Worm (Caenorhabditis elegans): ENCODE data around the gene C35A5.5.

The C35A5.5 gene

ce11 chrV:10478097-10478828, 27.4 kb upstream of the C35A5.5 start, which contains the start of the genes crp-1 and Y32F6B.9:
TSS of gene crp-1 (plus strand) at chrV:10478564.
TSS of gene Y32F6B.9 (plus strand) at chrV:10478699.
- TF ChIP-seq flt-1 (GFP tag; IDR thresholded peaks at IDR 0.05) (no peak), cog-1 (tag; optimal IDR thresholded peaks at IDR 0.05) (no peak), ztf-29 (GFP tag; IDR thresholded peaks at IDR 0.05) (no peak), ztf-23 (GFP tag; IDR thresholded peaks at IDR 0.05) (no peak), med-1 (GFP tag; optimal IDR thresholded peaks at IDR 0.05; ENCODE audit: insufficient read depth) (no peak), T22C8.4 (GFP tag; IDR thresholded peaks at IDR 0.05) (no peak)

- TF ChIP-seq tab-1 (GFP tag; IDR thresholded peaks at IDR 0.05) (no peak), ref-1 (GFP tag; conservative IDR thresholded peaks at IDR 0.05) (no peak), med-1 (GFP tag; optimal IDR thresholded peaks at IDR 0.05; ENCODE audit: insufficient read depth) (no peak), cog-1 (tag; optimal IDR thresholded peaks at IDR 0.05) (no peak), klf-2 (GFP tag; conservative IDR thresholded peaks at IDR 0.05) (no peak)
Measured at ce11 chrV:10483995-10484394, 21.7 kb upstream of the C35A5.5 start.

ce11 chrV:10484640-10485039, 21.0 kb upstream of the C35A5.5 start, which contains the start of gene Y32F6B.1:
TSS of gene Y32F6B.1 (minus strand) at chrV:10484740.
- TF ChIP-seq ztf-29 (GFP tag; IDR thresholded peaks at IDR 0.05): no peak
- TF ChIP-seq med-1 (GFP tag; optimal IDR thresholded peaks at IDR 0.05; ENCODE audit: insufficient read depth): no peak
- TF ChIP-seq tab-1 (GFP tag; IDR thresholded peaks at IDR 0.05): no peak
- TF ChIP-seq ztf-23 (GFP tag; IDR thresholded peaks at IDR 0.05): no peak
- no peak for TF ChIP-seq ref-1 (GFP tag; conservative IDR thresholded peaks at IDR 0.05)
- TF ChIP-seq cog-1 (tag; optimal IDR thresholded peaks at IDR 0.05): no peak
- TF ChIP-seq flt-1 (GFP tag; IDR thresholded peaks at IDR 0.05): no peak
- no peak for TF ChIP-seq T22C8.4 (GFP tag; IDR thresholded peaks at IDR 0.05)
- no peak for TF ChIP-seq klf-2 (GFP tag; conservative IDR thresholded peaks at IDR 0.05)

- TF ChIP-seq ztf-29 (GFP tag; IDR thresholded peaks at IDR 0.05) (no peak), flt-1 (GFP tag; IDR thresholded peaks at IDR 0.05) (no peak), tab-1 (GFP tag; IDR thresholded peaks at IDR 0.05) (no peak), klf-2 (GFP tag; conservative IDR thresholded peaks at IDR 0.05) (no peak), ref-1 (GFP tag; conservative IDR thresholded peaks at IDR 0.05) (no peak), ztf-23 (GFP tag; IDR thresholded peaks at IDR 0.05) (no peak), med-1 (GFP tag; optimal IDR thresholded peaks at IDR 0.05; ENCODE audit: insufficient read depth) (no peak), cog-1 (tag; optimal IDR thresholded peaks at IDR 0.05) (no peak), T22C8.4 (GFP tag; IDR thresholded peaks at IDR 0.05) (no peak)
Measured at ce11 chrV:10485389-10485788, 20.3 kb upstream of the C35A5.5 start.

ce11 chrV:10489998-10490397, 15.7 kb upstream of the C35A5.5 start, which contains the start of gene ncx-5:
TSS of gene ncx-5 (minus strand) at chrV:10490098.
- TF ChIP-seq klf-2 (GFP tag; conservative IDR thresholded peaks at IDR 0.05) (no peak), ref-1 (GFP tag; conservative IDR thresholded peaks at IDR 0.05) (no peak), ztf-29 (GFP tag; IDR thresholded peaks at IDR 0.05) (no peak), ztf-23 (GFP tag; IDR thresholded peaks at IDR 0.05) (no peak), med-1 (GFP tag; optimal IDR thresholded peaks at IDR 0.05; ENCODE audit: insufficient read depth) (no peak), tab-1 (GFP tag; IDR thresholded peaks at IDR 0.05) (no peak), T22C8.4 (GFP tag; IDR thresholded peaks at IDR 0.05) (no peak), flt-1 (GFP tag; IDR thresholded peaks at IDR 0.05) (no peak), cog-1 (tag; optimal IDR thresholded peaks at IDR 0.05) (no peak)

- TF ChIP-seq cog-1 (tag; optimal IDR thresholded peaks at IDR 0.05): no peak
Measured at ce11 chrV:10491443-10491842, 14.2 kb upstream of the C35A5.5 start, which contains the start of gene aqp-5. TSS of gene aqp-5 (plus strand) at chrV:10491743.

- no peak for TF ChIP-seq ztf-23 (GFP tag; IDR thresholded peaks at IDR 0.05)
- no peak for TF ChIP-seq ztf-29 (GFP tag; IDR thresholded peaks at IDR 0.05)
- no peak for TF ChIP-seq flt-1 (GFP tag; IDR thresholded peaks at IDR 0.05)
- no peak for TF ChIP-seq T22C8.4 (GFP tag; IDR thresholded peaks at IDR 0.05)
- no peak for TF ChIP-seq med-1 (GFP tag; optimal IDR thresholded peaks at IDR 0.05; ENCODE audit: insufficient read depth)
- no peak for TF ChIP-seq ref-1 (GFP tag; conservative IDR thresholded peaks at IDR 0.05)
- TF ChIP-seq cog-1 (tag; optimal IDR thresholded peaks at IDR 0.05): no peak
- TF ChIP-seq klf-2 (GFP tag; conservative IDR thresholded peaks at IDR 0.05): no peak
- no peak for TF ChIP-seq tab-1 (GFP tag; IDR thresholded peaks at IDR 0.05)
Measured at ce11 chrV:10493150-10493549, 12.5 kb upstream of the C35A5.5 start, which contains the start of gene ugt-33. TSS of gene ugt-33 (plus strand) at chrV:10493409.

- TF ChIP-seq cog-1 (tag; optimal IDR thresholded peaks at IDR 0.05) (no peak), klf-2 (GFP tag; conservative IDR thresholded peaks at IDR 0.05) (no peak), med-1 (GFP tag; optimal IDR thresholded peaks at IDR 0.05; ENCODE audit: insufficient read depth) (no peak), ztf-23 (GFP tag; IDR thresholded peaks at IDR 0.05) (no peak), ref-1 (GFP tag; conservative IDR thresholded peaks at IDR 0.05) (no peak), tab-1 (GFP tag; IDR thresholded peaks at IDR 0.05) (no peak)
Measured at ce11 chrV:10496733-10497132, 8.9 kb upstream of the C35A5.5 start, which contains the start of gene C35A5.4. TSS of gene C35A5.4 (plus strand) at chrV:10497033.

ce11 chrV:10501295-10501694, 4.4 kb upstream of the C35A5.5 start, which contains the start of gene C35A5.3:
TSS of gene C35A5.3 (minus strand) at chrV:10501395.
- no peak for TF ChIP-seq klf-2 (GFP tag; conservative IDR thresholded peaks at IDR 0.05)
- TF ChIP-seq cog-1 (tag; optimal IDR thresholded peaks at IDR 0.05): no peak
- no peak for TF ChIP-seq T22C8.4 (GFP tag; IDR thresholded peaks at IDR 0.05)
- TF ChIP-seq ztf-29 (GFP tag; IDR thresholded peaks at IDR 0.05): no peak
- no peak for TF ChIP-seq tab-1 (GFP tag; IDR thresholded peaks at IDR 0.05)
- no peak for TF ChIP-seq med-1 (GFP tag; optimal IDR thresholded peaks at IDR 0.05; ENCODE audit: insufficient read depth)
- TF ChIP-seq ref-1 (GFP tag; conservative IDR thresholded peaks at IDR 0.05): no peak
- TF ChIP-seq ztf-23 (GFP tag; IDR thresholded peaks at IDR 0.05): no peak
- no peak for TF ChIP-seq flt-1 (GFP tag; IDR thresholded peaks at IDR 0.05)

- TF ChIP-seq T22C8.4 (GFP tag; IDR thresholded peaks at IDR 0.05) (no peak), cog-1 (tag; optimal IDR thresholded peaks at IDR 0.05) (no peak), tab-1 (GFP tag; IDR thresholded peaks at IDR 0.05) (no peak)
Measured at ce11 chrV:10503011-10503410, 2.6 kb upstream of the C35A5.5 start, which contains the start of gene C35A5.11. TSS of gene C35A5.11 (minus strand) at chrV:10503111.
